Fruit fly (Drosophila melanogaster): Measurements from ENCODE around the gene CG14054.
A peak's percentile ranks its signal among the peaks of the same experiment; 100 is the strongest.

Gene CG14054

DNA sequence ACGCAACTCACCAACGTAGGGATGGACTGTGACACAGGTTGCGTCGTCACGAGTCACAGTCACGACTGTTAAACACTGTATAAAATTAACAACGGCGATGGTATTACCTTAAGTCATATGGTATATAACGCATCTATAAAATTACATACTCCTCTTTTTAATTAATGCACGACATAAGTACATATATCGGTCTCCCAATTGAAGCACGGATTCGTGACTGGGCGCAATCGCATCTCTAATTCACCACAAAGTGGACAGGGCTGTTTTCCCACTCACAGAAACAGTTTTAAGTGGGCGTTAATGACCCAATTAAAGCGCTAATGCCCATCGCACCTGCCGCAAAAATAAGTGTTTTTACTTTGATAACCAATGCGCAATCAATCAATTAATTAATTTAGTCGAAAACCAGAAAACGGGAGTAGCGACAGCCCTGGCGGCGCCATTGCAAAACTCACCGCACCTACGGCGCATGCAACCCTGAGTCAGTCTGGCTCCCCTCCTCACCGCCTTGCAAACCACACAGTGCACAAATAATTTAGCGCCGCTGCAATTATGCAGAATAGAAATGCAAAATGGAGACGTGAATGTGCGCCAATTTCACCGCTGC, 24.7 kb downstream of the CG14054 start, which contains the start of gene CG4313:
CG4313 (plus strand) TSS at position 557 of the 607 bp plus-strand sequence.
- TF ChIP-seq Mnt (GFP tag; optimal IDR thresholded peaks at IDR 0.05) (peak; percentile 48), Hr96 (GFP tag; optimal IDR thresholded peaks at IDR 0.05) (peak; percentile 89), CG5204 (GFP tag; optimal IDR thresholded peaks at IDR 0.05) (peak; percentile 74), CG11617 (GFP tag; optimal IDR thresholded peaks at IDR 0.05) (peak; percentile 77), CG7045 (GFP tag; optimal IDR thresholded peaks at IDR 0.05) (no peak), CG33017 (tag; optimal IDR thresholded peaks at IDR 0.05) (no peak), CG12768 (GFP tag; optimal IDR thresholded peaks at IDR 0.05) (peak; percentile 42), toe (GFP tag; optimal IDR thresholded peaks at IDR 0.05) (peak; percentile 69), ovo (GFP tag; optimal IDR thresholded peaks at IDR 0.05) (peak; percentile 19), tj (GFP tag; optimal IDR thresholded peaks at IDR 0.05) (peak; percentile 67), CG7101 (tag; optimal IDR thresholded peaks at IDR 0.05) (peak; percentile 74), Clk (GFP tag; optimal IDR thresholded peaks at IDR 0.05) (no peak), kay (GFP tag; ENCODE audit: borderline replicate concordance) (no peak), bab1 (GFP tag; optimal IDR thresholded peaks at IDR 0.05) (peak; percentile 79), cic (GFP tag; optimal IDR thresholded peaks at IDR 0.05) (no peak), Crg-1 (GFP tag; optimal IDR thresholded peaks at IDR 0.05) (peak; percentile 61), CG14711 (tag; optimal IDR thresholded peaks at IDR 0.05) (peak; percentile 95), pad (GFP tag; optimal IDR thresholded peaks at IDR 0.05) (peak; percentile 58), CG1620 (GFP tag; optimal IDR thresholded peaks at IDR 0.05) (peak; percentile 77), cnc (optimal IDR thresholded peaks at IDR 0.05) (no peak)

DNA sequence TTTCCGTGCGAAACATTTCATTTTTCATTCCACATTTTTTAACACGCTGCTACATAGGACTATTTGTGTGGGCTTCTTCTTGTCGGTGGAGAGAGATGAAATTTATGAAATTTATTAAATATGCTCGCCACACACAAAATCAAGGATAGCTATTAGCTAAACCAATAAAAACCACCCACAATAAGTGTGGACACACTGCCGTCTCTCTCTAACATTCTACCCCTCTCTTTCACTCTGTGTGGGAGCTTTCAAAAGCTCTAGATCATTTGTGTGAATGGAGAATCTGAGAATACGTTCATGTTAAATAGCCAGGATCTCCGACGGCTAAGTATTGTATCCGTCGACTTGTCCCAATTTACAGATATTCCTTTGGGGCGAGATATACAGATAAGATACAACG, 28.6 kb downstream of the CG14054 start:
- TF ChIP-seq toe (GFP tag; optimal IDR thresholded peaks at IDR 0.05) (no peak), CG12768 (GFP tag; optimal IDR thresholded peaks at IDR 0.05) (no peak), bab1 (GFP tag; optimal IDR thresholded peaks at IDR 0.05) (no peak)

DNA sequence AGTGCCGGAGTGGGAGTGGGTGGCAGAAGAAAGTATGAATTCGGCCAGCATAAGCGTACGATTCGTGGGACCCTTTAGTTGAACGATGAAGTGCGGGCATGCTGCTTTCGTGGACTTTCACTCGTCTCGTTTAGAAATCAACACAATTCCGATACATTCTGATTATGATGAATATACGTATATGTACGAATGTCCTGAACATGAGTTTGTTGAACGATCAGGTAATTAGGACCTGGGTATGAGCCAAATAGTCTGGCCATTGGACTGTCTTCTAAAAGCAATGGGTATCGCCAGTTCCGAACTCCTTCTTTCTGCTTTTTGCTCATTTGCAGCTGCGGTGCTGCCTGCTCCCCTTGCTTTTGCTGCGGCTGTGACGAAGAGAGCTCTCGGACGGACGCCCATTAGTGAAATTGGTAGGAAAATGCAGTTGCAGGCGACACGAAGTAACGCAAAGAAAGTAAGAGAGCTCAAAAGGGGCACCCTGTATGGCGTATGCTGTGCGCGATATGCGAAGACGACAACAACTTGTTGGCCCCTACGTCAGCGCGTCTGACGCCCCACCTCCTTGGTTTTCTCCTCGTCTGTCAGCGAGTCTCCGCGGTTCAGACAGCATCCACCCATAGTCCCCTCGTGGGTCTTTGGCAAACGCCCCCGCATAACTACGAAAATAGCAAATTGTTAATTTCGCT, 29.2 kb downstream of the CG14054 start:
- TF ChIP-seq CG7101 (tag; optimal IDR thresholded peaks at IDR 0.05) = no peak

DNA sequence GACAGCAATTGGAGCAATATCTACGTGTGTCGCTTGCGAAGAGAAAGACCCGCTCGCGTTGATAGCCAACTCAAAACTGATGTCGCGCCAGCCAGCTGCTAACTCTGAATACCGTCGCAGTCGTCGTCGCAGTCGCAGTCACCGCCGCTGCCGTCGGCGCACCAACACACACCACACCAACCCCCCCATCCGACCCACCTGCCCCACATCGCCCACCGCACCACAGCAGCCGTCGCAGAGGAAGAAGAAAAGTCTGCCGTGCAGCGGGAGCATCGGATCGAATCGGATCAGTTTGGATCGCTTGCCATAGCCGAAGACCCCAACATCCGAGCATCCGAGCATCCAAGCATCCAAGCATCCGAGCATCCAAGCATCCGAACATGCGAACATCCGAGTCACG, 29.8 kb downstream of the CG14054 start:
- TF ChIP-seq CG12768 (GFP tag; optimal IDR thresholded peaks at IDR 0.05) (no peak), Crg-1 (GFP tag; optimal IDR thresholded peaks at IDR 0.05) (no peak), Hr96 (GFP tag; optimal IDR thresholded peaks at IDR 0.05) (no peak), CG14711 (tag; optimal IDR thresholded peaks at IDR 0.05) (no peak), cic (GFP tag; optimal IDR thresholded peaks at IDR 0.05) (no peak), bab1 (GFP tag; optimal IDR thresholded peaks at IDR 0.05) (no peak), tj (GFP tag; optimal IDR thresholded peaks at IDR 0.05) (no peak), cnc (optimal IDR thresholded peaks at IDR 0.05) (no peak), CG7045 (GFP tag; optimal IDR thresholded peaks at IDR 0.05) (no peak), CG7101 (tag; optimal IDR thresholded peaks at IDR 0.05) (no peak), CG33017 (tag; optimal IDR thresholded peaks at IDR 0.05) (no peak), Mnt (GFP tag; optimal IDR thresholded peaks at IDR 0.05) (no peak), kay (GFP tag; ENCODE audit: borderline replicate concordance) (no peak), toe (GFP tag; optimal IDR thresholded peaks at IDR 0.05) (no peak), CG1620 (GFP tag; optimal IDR thresholded peaks at IDR 0.05) (no peak), CG11617 (GFP tag; optimal IDR thresholded peaks at IDR 0.05) (no peak), ovo (GFP tag; optimal IDR thresholded peaks at IDR 0.05) (no peak), pad (GFP tag; optimal IDR thresholded peaks at IDR 0.05) (no peak), Clk (GFP tag; optimal IDR thresholded peaks at IDR 0.05) (no peak)

DNA sequence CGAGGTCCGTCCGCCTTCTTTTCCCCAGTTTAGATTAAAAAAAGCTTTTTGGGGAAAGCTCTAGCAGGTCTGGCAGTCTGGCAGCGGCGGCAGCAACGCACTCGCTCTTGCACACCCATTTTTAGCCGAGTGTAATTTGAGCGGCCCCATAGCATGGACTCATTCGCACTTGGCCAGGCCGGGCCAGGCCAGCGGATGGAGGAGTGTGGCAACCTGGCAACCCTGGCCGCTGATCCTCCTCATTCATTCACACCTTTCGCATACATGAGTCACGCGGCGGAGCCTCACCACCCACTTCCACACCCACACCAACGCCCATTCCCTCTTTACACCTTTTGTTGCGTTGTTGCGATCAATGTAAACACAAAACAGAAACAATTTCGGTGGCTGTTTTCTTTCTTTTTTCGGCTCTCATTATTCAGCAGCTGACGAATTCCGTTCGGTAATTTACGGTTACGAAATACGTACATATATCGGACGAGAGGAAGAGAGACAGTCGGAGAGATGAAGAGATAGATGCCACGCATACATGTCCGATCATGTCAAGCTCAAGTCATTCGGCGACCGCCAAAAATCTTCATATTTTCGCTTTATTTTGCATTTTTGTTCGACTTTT, 33.2 kb downstream of the CG14054 start:
- no peak for TF ChIP-seq kay (GFP tag; ENCODE audit: borderline replicate concordance)
- TF ChIP-seq pad (GFP tag; optimal IDR thresholded peaks at IDR 0.05) = peak; percentile 35
- no peak for TF ChIP-seq CG7045 (GFP tag; optimal IDR thresholded peaks at IDR 0.05)
- TF ChIP-seq tj (GFP tag; optimal IDR thresholded peaks at IDR 0.05) = peak; percentile 25
- peak; percentile 66 for TF ChIP-seq CG14711 (tag; optimal IDR thresholded peaks at IDR 0.05)

DNA sequence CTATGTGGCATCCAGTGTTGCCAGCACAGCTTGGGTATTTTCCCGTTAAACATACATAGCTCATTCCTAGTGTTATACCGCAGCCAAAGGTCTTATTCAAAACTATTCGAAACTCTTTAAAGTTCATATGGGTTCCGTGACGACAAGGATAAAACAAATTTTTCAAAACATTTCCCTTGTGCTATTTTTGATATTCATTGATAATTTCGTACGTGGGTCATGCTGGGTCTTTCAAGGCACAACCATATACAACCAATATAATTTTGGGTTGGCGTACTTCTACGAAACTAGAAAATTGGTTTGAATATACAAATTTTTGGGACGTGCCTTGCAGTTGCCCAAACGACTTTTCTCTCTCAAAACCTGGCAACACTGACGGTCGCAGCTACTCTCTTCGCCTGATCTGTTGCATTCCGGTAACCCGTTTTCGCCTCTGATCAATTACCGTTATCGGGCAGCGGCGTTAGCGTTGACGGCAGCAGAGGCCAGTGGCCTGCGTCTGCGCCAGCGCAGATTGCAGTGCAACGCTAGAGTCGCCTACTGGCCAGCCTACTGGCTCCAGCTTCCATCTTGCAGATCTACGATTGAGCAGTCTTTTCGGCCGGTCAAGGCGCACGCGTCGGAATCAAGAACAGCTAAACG, 33.9 kb downstream of the CG14054 start:
- TF ChIP-seq cic (GFP tag; optimal IDR thresholded peaks at IDR 0.05) = no peak
- TF ChIP-seq Mnt (GFP tag; optimal IDR thresholded peaks at IDR 0.05) = no peak
- TF ChIP-seq kay (GFP tag; ENCODE audit: borderline replicate concordance) = no peak
- no peak for TF ChIP-seq CG12768 (GFP tag; optimal IDR thresholded peaks at IDR 0.05)
- no peak for TF ChIP-seq CG1620 (GFP tag; optimal IDR thresholded peaks at IDR 0.05)
- TF ChIP-seq ovo (GFP tag; optimal IDR thresholded peaks at IDR 0.05) = no peak
- TF ChIP-seq toe (GFP tag; optimal IDR thresholded peaks at IDR 0.05) = no peak
- TF ChIP-seq CG5204 (GFP tag; optimal IDR thresholded peaks at IDR 0.05) = no peak
- TF ChIP-seq CG33017 (tag; optimal IDR thresholded peaks at IDR 0.05) = no peak

Data from whole organism, adult.